Worm (Caenorhabditis elegans) whole organism, L2 larva: Measurements from ENCODE around the gene ttr-9.

Experiments
- ceh-16 ChIP-seq: fragments of 150-350 bp; optimal IDR thresholded peaks from 2 replicates; lab custom pipeline; 2014; ENCODE audit warnings: missing biosample characterization, missing genetic modification characterization
- ceh-82 ChIP-seq: fragments of 150-350 bp; optimal IDR thresholded peaks from 2 replicates; lab custom pipeline; 2014; ENCODE audit warnings: missing biosample characterization, missing genetic modification characterization
- lin-39 ChIP-seq: fragments of 150-350 bp; optimal IDR thresholded peaks from 2 replicates; lab custom pipeline; 2014; ENCODE audit warnings: missing biosample characterization, missing genetic modification reagents, missing genetic modification characterization
- nhr-11 ChIP-seq: fragments of 150-350 bp; optimal IDR thresholded peaks from 2 replicates; lab custom pipeline; 2014; ENCODE audit warnings: missing biosample characterization, missing genetic modification characterization
- peb-1 ChIP-seq: fragments of 150-350 bp; optimal IDR thresholded peaks from 2 replicates; lab custom pipeline; 2014; ENCODE audit warnings: missing biosample characterization, missing genetic modification characterization
- sma-9 ChIP-seq, 2 experiments: fragments of 150-350 bp in 1 of 2; sonication (generic microtip) in 1 of 2; optimal IDR thresholded peaks; 2 replicates each; lab custom pipeline; 2014 to 2016; ENCODE audit warnings: missing genetic modification characterization in 2 of 2, mild to moderate bottlenecking in 1 of 2, missing biosample characterization in 1 of 2, missing compliant biosample characterization in 1 of 2, missing genetic modification reagents in 1 of 2, moderate library complexity in 1 of 2
- unc-62 ChIP-seq: fragments of 150-350 bp; optimal IDR thresholded peaks from 2 replicates; lab custom pipeline; 2014; ENCODE audit warnings: missing biosample characterization, missing genetic modification reagents, missing genetic modification characterization

ce11 chrIV:9540342-9540856 lies 34.2 kb upstream of the ttr-9 start, which contains the start of gene fbl-1:
- TF ChIP-seq unc-62 (GFP tag; lab: Kevin White, UChicago), result no peak
- no peak for TF ChIP-seq lin-39 (tag; lab: Kevin White, UChicago)
- no peak for TF ChIP-seq ceh-82 (tag; lab: Kevin White, UChicago)
- no peak for TF ChIP-seq sma-9 (GFP tag; optimal IDR thresholded peaks at IDR 0.05; lab: Kevin White, UChicago)
- no peak for TF ChIP-seq sma-9 (tag; optimal IDR thresholded peaks at IDR 0.05; lab: Kevin White, UChicago)
- no peak for TF ChIP-seq peb-1 (tag; lab: Kevin White, UChicago)
- no peak for TF ChIP-seq ceh-16 (tag; lab: Kevin White, UChicago)
- TF ChIP-seq nhr-11 (tag; lab: Kevin White, UChicago), result no peak
